Fruit fly (Drosophila melanogaster) whole organism, prepupa: ENCODE measurements around the gene TfIIEbeta.

Experiments used
- Blimp-1 ChIP-seq: fragments of 200-800 bp; sonication (Bioruptor generic); optimal IDR thresholded peaks from 3 replicates; lab custom pipeline; 2017; ENCODE audit warnings: missing biosample characterization, missing genetic modification characterization, mild to moderate bottlenecking, moderate library complexity, missing genetic modification reagents
- CG10631 ChIP-seq: fragments of 200-800 bp; sonication (Bioruptor generic); optimal IDR thresholded peaks from 2 replicates; lab custom pipeline; 2016; ENCODE audit warnings: missing biosample characterization, missing genetic modification characterization
- CG11294 ChIP-seq: fragments of 200-800 bp; sonication (Bioruptor generic); IDR thresholded peaks from 2 replicates; pipeline ENCODE4 v1.3.6; 2022; ENCODE audit warnings: missing biosample characterization, missing genetic modification characterization
- CG11762 ChIP-seq: fragments of 200-800 bp; sonication (Bioruptor generic); optimal IDR thresholded peaks from 3 replicates; lab custom pipeline; 2016; ENCODE audit warnings: missing biosample characterization, missing genetic modification characterization; ENCODE audit not compliant: insufficient read depth
- CG11902 ChIP-seq: fragments of 200-800 bp; sonication (Bioruptor generic); optimal IDR thresholded peaks from 3 replicates; lab custom pipeline; 2016; ENCODE audit warnings: missing biosample characterization, missing genetic modification characterization
- CG15336 ChIP-seq: fragments of 200-800 bp; sonication (Bioruptor generic); IDR thresholded peaks from 2 replicates; pipeline ENCODE4 v1.3.6; 2022; ENCODE audit warnings: missing biosample characterization, missing genetic modification characterization
- CG1621 ChIP-seq: fragments of 200-800 bp; sonication (Bioruptor generic); optimal IDR thresholded peaks from 3 replicates; lab custom pipeline; 2018; ENCODE audit warnings: missing biosample characterization, mild to moderate bottlenecking, missing genetic modification characterization
- CG3032 ChIP-seq: fragments of 200-800 bp; optimal IDR thresholded peaks from 2 replicates; lab custom pipeline; 2019; ENCODE audit warnings: missing biosample characterization, mild to moderate bottlenecking, missing genetic modification characterization, moderate library complexity
- CG31627 ChIP-seq: fragments of 200-800 bp; sonication (Bioruptor generic); optimal IDR thresholded peaks from 3 replicates; lab custom pipeline; 2016; ENCODE audit warnings: missing biosample characterization, missing genetic modification characterization
- CG32006 ChIP-seq: fragments of 200-800 bp; sonication (Bioruptor generic); optimal IDR thresholded peaks from 3 replicates; lab custom pipeline; 2017; ENCODE audit warnings: missing biosample characterization, mild to moderate bottlenecking, missing genetic modification characterization
- CG34406 ChIP-seq: fragments of 200-800 bp; sonication (Bioruptor generic); optimal IDR thresholded peaks from 3 replicates; lab custom pipeline; 2016; ENCODE audit warnings: missing biosample characterization, missing genetic modification characterization
- CG3919 ChIP-seq: fragments of 200-800 bp; sonication (Bioruptor generic); optimal IDR thresholded peaks from 3 replicates; lab custom pipeline; 2016; ENCODE audit warnings: missing biosample characterization, missing genetic modification characterization
- CG4318 ChIP-seq: fragments of 200-800 bp; sonication (Bioruptor generic); optimal IDR thresholded peaks from 3 replicates; lab custom pipeline; 2017; ENCODE audit warnings: missing biosample characterization, mild to moderate bottlenecking, missing genetic modification characterization
- CG6792 ChIP-seq: fragments of 200-800 bp; sonication (Bioruptor generic); optimal IDR thresholded peaks from 3 replicates; lab custom pipeline; 2016; ENCODE audit warnings: missing biosample characterization, missing genetic modification characterization
- CG6854 ChIP-seq: fragments of 200-800 bp; sonication (Bioruptor generic); optimal IDR thresholded peaks from 2 replicates; lab custom pipeline; 2017; ENCODE audit warnings: missing biosample characterization, mild to moderate bottlenecking, missing genetic modification characterization
- CG8119 ChIP-seq: fragments of 200-800 bp; sonication (Bioruptor generic); IDR thresholded peaks from 3 replicates; pipeline ENCODE4 v1.3.6; 2022; ENCODE audit warnings: missing biosample characterization, missing genetic modification characterization
- CG8319 ChIP-seq: fragments of 200-800 bp; sonication (Bioruptor generic); optimal IDR thresholded peaks from 3 replicates; lab custom pipeline; 2016; ENCODE audit warnings: missing biosample characterization, missing genetic modification characterization
- CG8632 ChIP-seq: fragments of 200-800 bp; sonication (Bioruptor generic); optimal IDR thresholded peaks from 3 replicates; lab custom pipeline; 2016; ENCODE audit warnings: missing biosample characterization, missing genetic modification characterization
- Eip75B ChIP-seq: fragments of 200-800 bp; sonication (Bioruptor generic); optimal IDR thresholded peaks from 3 replicates; lab custom pipeline; 2016; ENCODE audit warnings: missing biosample characterization, missing genetic modification characterization
- Eip78C ChIP-seq: fragments of 200-800 bp; sonication (Bioruptor generic); peaks from one replicate; lab custom pipeline; 2016; ENCODE audit warnings: missing biosample characterization, missing genetic modification characterization
- Eip93F ChIP-seq: fragments of 200-800 bp; sonication (Bioruptor generic); optimal IDR thresholded peaks from 2 replicates; lab custom pipeline; 2016; ENCODE audit warnings: missing biosample characterization, mild to moderate bottlenecking, missing genetic modification characterization
- Ets21C ChIP-seq: fragments of 200-800 bp; sonication (Bioruptor generic); optimal IDR thresholded peaks from 3 replicates; lab custom pipeline; 2016; ENCODE audit warnings: missing biosample characterization, missing genetic modification characterization
- Ets96B ChIP-seq: fragments of 200-800 bp; optimal IDR thresholded peaks from 2 replicates; lab custom pipeline; 2019; ENCODE audit warnings: missing biosample characterization, mild to moderate bottlenecking, missing genetic modification characterization, moderate library complexity
- Gug ChIP-seq: fragments of 200-800 bp; sonication (Bioruptor generic); IDR thresholded peaks from 2 replicates; pipeline ENCODE4 v1.3.6; 2022; ENCODE audit warnings: missing biosample characterization, missing genetic modification characterization
- Hr4 ChIP-seq: fragments of 200-800 bp; sonication (Bioruptor generic); optimal IDR thresholded peaks from 3 replicates; lab custom pipeline; 2016; ENCODE audit warnings: missing biosample characterization, missing genetic modification characterization
- Lpt ChIP-seq: fragments of 200-800 bp; sonication (Bioruptor generic); optimal IDR thresholded peaks from 3 replicates; lab custom pipeline; 2016; ENCODE audit warnings: missing biosample characterization, missing genetic modification characterization
- Met ChIP-seq: fragments of 200-800 bp; sonication (Bioruptor generic); optimal IDR thresholded peaks from 3 replicates; lab custom pipeline; 2016; ENCODE audit warnings: missing biosample characterization, missing genetic modification characterization
- OdsH ChIP-seq: fragments of 200-800 bp; sonication (Bioruptor generic); optimal IDR thresholded peaks from 3 replicates; lab custom pipeline; 2016; ENCODE audit warnings: missing biosample characterization, missing genetic modification characterization
- Smox ChIP-seq: fragments of 200-800 bp; sonication (Bioruptor generic); optimal IDR thresholded peaks from 3 replicates; lab custom pipeline; 2016; ENCODE audit warnings: missing biosample characterization, missing genetic modification characterization
- Sox102F ChIP-seq: fragments of 200-800 bp; sonication (Bioruptor generic); optimal IDR thresholded peaks from 2 replicates; lab custom pipeline; 2016; ENCODE audit warnings: missing biosample characterization, mild to moderate bottlenecking, missing genetic modification characterization
- Sox14 ChIP-seq: fragments of 200-800 bp; sonication (Bioruptor generic); optimal IDR thresholded peaks from 3 replicates; lab custom pipeline; 2016; ENCODE audit warnings: missing biosample characterization, missing genetic modification characterization
- achi ChIP-seq: fragments of 200-800 bp; sonication (Bioruptor generic); optimal IDR thresholded peaks from 3 replicates; lab custom pipeline; 2016; ENCODE audit warnings: missing biosample characterization, missing genetic modification characterization
- acj6 ChIP-seq: fragments of 200-800 bp; sonication (Bioruptor generic); optimal IDR thresholded peaks from 3 replicates; lab custom pipeline; 2016; ENCODE audit warnings: missing biosample characterization, missing genetic modification characterization
- cyc ChIP-seq: fragments of 200-800 bp; sonication (Bioruptor generic); optimal IDR thresholded peaks from 3 replicates; lab custom pipeline; 2016; ENCODE audit warnings: missing biosample characterization, missing genetic modification characterization
- dac ChIP-seq: fragments of 200-800 bp; sonication (Bioruptor generic); optimal IDR thresholded peaks from 2 replicates; lab custom pipeline; 2017; ENCODE audit warnings: missing biosample characterization, mild to moderate bottlenecking, missing genetic modification characterization
- dsx ChIP-seq: fragments of 200-800 bp; optimal IDR thresholded peaks from 3 replicates; lab custom pipeline; 2019; ENCODE audit warnings: missing biosample characterization, mild to moderate bottlenecking, missing genetic modification characterization, moderate library complexity; ENCODE audit not compliant: poor library complexity, severe bottlenecking
- eg ChIP-seq: fragments of 200-800 bp; sonication (Bioruptor generic); IDR thresholded peaks from 3 replicates; pipeline ENCODE4 v1.3.6; 2022; ENCODE audit warnings: missing biosample characterization, missing genetic modification characterization
- fd59A ChIP-seq: fragments of 200-800 bp; sonication (Bioruptor generic); optimal IDR thresholded peaks from 2 replicates; lab custom pipeline; 2017; ENCODE audit warnings: missing biosample characterization, mild to moderate bottlenecking, missing genetic modification characterization, missing genetic modification reagents
- fkh ChIP-seq: fragments of 200-800 bp; sonication (Bioruptor generic); optimal IDR thresholded peaks from 3 replicates; lab custom pipeline; 2017; ENCODE audit warnings: missing biosample characterization, mild to moderate bottlenecking, missing genetic modification characterization, moderate library complexity
- lz ChIP-seq: fragments of 200-800 bp; sonication (Bioruptor generic); optimal IDR thresholded peaks from 3 replicates; lab custom pipeline; 2016; ENCODE audit warnings: missing biosample characterization, missing genetic modification characterization
- net ChIP-seq: fragments of 200-800 bp; sonication (Bioruptor generic); optimal IDR thresholded peaks from 3 replicates; lab custom pipeline; 2016; ENCODE audit warnings: missing biosample characterization, missing genetic modification characterization
- pdm3 ChIP-seq: fragments of 200-800 bp; sonication (Bioruptor generic); optimal IDR thresholded peaks from 3 replicates; lab custom pipeline; 2016; ENCODE audit warnings: missing biosample characterization, missing genetic modification characterization
- salr ChIP-seq, 2 experiments: fragments of 200-800 bp; sonication (Bioruptor generic); optimal IDR thresholded peaks; 3 replicates each; lab custom pipeline; 2016 to 2018; ENCODE audit warnings: missing biosample characterization in 2 of 2, missing genetic modification characterization in 2 of 2, mild to moderate bottlenecking in 1 of 2
- spab ChIP-seq: fragments of 200-800 bp; sonication (Bioruptor generic); optimal IDR thresholded peaks from 2 replicates; lab custom pipeline; 2017; ENCODE audit warnings: missing biosample characterization, mild to moderate bottlenecking, missing genetic modification characterization, missing genetic modification reagents
- ss ChIP-seq, 2 experiments: fragments of 200-800 bp; sonication (Bioruptor generic); optimal IDR thresholded peaks; 2 replicates in 1 of 2; 3 replicates in 1 of 2; lab custom pipeline; 2017 to 2018; ENCODE audit warnings: mild to moderate bottlenecking in 2 of 2, missing biosample characterization in 2 of 2, missing genetic modification characterization in 2 of 2, moderate library complexity in 1 of 2
- svp ChIP-seq: fragments of 200-800 bp; sonication (Bioruptor generic); peaks from one replicate; lab custom pipeline; 2016; ENCODE audit warnings: missing biosample characterization, missing genetic modification characterization
- topi ChIP-seq: fragments of 200-800 bp; sonication (Bioruptor generic); optimal IDR thresholded peaks from 3 replicates; lab custom pipeline; 2016; ENCODE audit warnings: missing biosample characterization, missing genetic modification characterization
- vri ChIP-seq: fragments of 200-800 bp; sonication (Bioruptor generic); optimal IDR thresholded peaks from 3 replicates; lab custom pipeline; 2016; ENCODE audit warnings: missing biosample characterization, mild to moderate bottlenecking, missing genetic modification characterization

TfIIEbeta gene

dm6 chr3L:4253611-4254300 lies 33.1 kb upstream of the TfIIEbeta start:
- peak; percentile 73 for TF ChIP-seq fkh (GFP tag; lab: Kevin White, UChicago)
- TF ChIP-seq CG11902 (GFP tag; lab: Kevin White, UChicago) = no peak
- TF ChIP-seq Sox14 (GFP tag; lab: Kevin White, UChicago) = peak; percentile 38
- TF ChIP-seq dsx = peak; percentile 66
- TF ChIP-seq svp = peak; percentile 92
- TF ChIP-seq CG31627 = no peak
- peak; percentile 44 for TF ChIP-seq Eip78C
- TF ChIP-seq, all 60 proteins: peak for 5

dm6 chr3L:4254301-4254834 lies 32.5 kb upstream of the TfIIEbeta start, which contains the start of the genes ago and CG1265:
TSS of gene ago (minus strand) at chr3L:4254306.
TSS of gene CG1265 (plus strand) at chr3L:4254776.
- TF ChIP-seq dac (GFP tag; lab: Kevin White, UChicago) (no peak), svp (no peak), Lpt (GFP tag; lab: Kevin White, UChicago) (no peak), CG6854 (GFP tag; lab: Kevin White, UChicago) (no peak), achi (GFP tag; lab: Kevin White, UChicago) (peak; percentile 39), topi (no peak), CG4318 (GFP tag; lab: Kevin White, UChicago) (no peak), Eip93F (no peak), lz (GFP tag; lab: Kevin White, UChicago) (peak; percentile 51), Smox (GFP tag; lab: Kevin White, UChicago) (no peak), Hr4 (peak; percentile 41), Ets21C (GFP tag; lab: Kevin White, UChicago) (no peak), Eip78C (peak; percentile 63), CG1621 (tag; lab: Kevin White, UChicago) (no peak), CG15336 (GFP tag; lab: Robert Waterston, UW) (no peak), Sox102F (no peak), spab (GFP tag; lab: Kevin White, UChicago) (no peak), fkh (GFP tag; lab: Kevin White, UChicago) (peak; percentile 21), CG34406 (GFP tag; lab: Kevin White, UChicago) (peak; percentile 40), eg (GFP tag; lab: Robert Waterston, UW) (no peak), OdsH (GFP tag; lab: Kevin White, UChicago) (peak; percentile 31), ss (GFP tag; optimal IDR thresholded peaks at IDR 0.05; lab: Kevin White, UChicago) (peak in 1 of 2 experiments; percentile 10), Eip75B (GFP tag; lab: Kevin White, UChicago) (peak; percentile 23), salr (GFP tag; optimal IDR thresholded peaks at IDR 0.05; lab: Kevin White, UChicago) (peak in 1 of 2 experiments; percentile 36), CG3032 (peak; percentile 67), CG8632 (peak; percentile 51), Sox14 (GFP tag; lab: Kevin White, UChicago) (no peak), CG6792 (GFP tag; lab: Kevin White, UChicago) (no peak), CG11294 (GFP tag; lab: Robert Waterston, UW) (no peak), CG31627 (peak; percentile 37), CG8319 (GFP tag; lab: Kevin White, UChicago) (no peak), CG11762 (GFP tag; lab: Kevin White, UChicago) (peak; percentile 0), acj6 (GFP tag; lab: Kevin White, UChicago) (peak; percentile 42), Ets96B (tag; lab: Kevin White, UChicago) (peak; percentile 28), Gug (GFP tag; lab: Robert Waterston, UW) (no peak), CG32006 (GFP tag; lab: Kevin White, UChicago) (peak; percentile 48), fd59A (GFP tag; lab: Kevin White, UChicago) (no peak), Blimp-1 (no peak), cyc (GFP tag; lab: Kevin White, UChicago) (peak; percentile 18), net (GFP tag; lab: Kevin White, UChicago) (no peak), Met (GFP tag; lab: Kevin White, UChicago) (peak; percentile 20), CG8119 (GFP tag; lab: Robert Waterston, UW) (no peak), CG11902 (GFP tag; lab: Kevin White, UChicago) (peak; percentile 4), CG3919 (GFP tag; lab: Kevin White, UChicago) (no peak), CG10631 (GFP tag; lab: Kevin White, UChicago) (peak; percentile 61), vri (no peak), pdm3 (GFP tag; lab: Kevin White, UChicago) (peak; percentile 21)
